Fruit fly (Drosophila melanogaster): ENCODE results near the gene Pex12.

Pex12 gene

DNA sequence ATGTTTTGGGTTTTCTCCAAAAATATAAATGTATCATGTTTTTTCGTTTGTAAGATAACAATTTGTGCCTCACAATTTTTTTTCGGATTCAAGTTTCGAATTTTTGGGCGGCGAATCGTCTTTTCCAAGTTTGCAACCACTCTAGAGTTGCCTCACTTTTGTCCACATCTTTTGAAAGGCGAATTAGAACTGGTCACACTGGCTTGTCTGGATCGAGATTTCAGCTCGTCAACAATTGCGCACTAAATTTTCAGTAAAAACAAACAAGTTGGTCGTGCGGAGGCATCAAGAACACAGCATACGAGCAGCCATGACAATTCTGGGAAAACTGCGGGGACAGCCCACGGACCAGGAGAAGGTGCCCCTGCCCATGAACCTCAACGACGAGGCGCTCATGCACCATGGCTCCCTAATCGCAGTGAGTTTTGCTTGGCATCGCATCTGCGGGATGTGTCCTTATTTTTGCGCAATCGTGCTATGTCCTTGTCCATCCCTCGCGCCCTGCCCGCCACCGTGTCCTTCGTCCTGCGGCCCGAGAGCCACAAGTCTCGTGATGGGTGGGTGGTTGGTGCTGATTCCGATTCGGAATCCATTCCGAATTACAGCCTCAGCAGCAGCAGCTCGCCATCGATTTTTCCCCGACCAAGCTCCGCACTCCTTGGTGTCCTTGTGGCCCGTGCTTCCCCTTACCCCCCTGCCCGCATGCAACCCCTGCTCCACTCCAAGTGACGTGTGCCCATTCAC, 5.6 kb downstream of the Pex12 start, which contains the start of gene CG3662 (continued):
- TF ChIP-seq scrt (GFP tag; optimal IDR thresholded peaks at IDR 0.05) (peak; percentile 7), CG10147 (GFP tag; optimal IDR thresholded peaks at IDR 0.05) (peak; percentile 1), Kr (GFP tag; optimal IDR thresholded peaks at IDR 0.05) (no peak), wek (GFP tag; optimal IDR thresholded peaks at IDR 0.05) (no peak), H15 (GFP tag; IDR thresholded peaks at IDR 0.05) (no peak), Med (GFP tag) (peak; percentile 88), Sry-δ (GFP tag; optimal IDR thresholded peaks at IDR 0.05) (peak; percentile 49), btn (GFP tag; optimal IDR thresholded peaks at IDR 0.05) (no peak), eve (GFP tag; optimal IDR thresholded peaks at IDR 0.05) (no peak), pum (GFP tag; optimal IDR thresholded peaks at IDR 0.05) (no peak), Blimp-1 (GFP tag; optimal IDR thresholded peaks at IDR 0.05) (no peak), CG11560 (tag; IDR thresholded peaks at IDR 0.05) (no peak), Meics (GFP tag; optimal IDR thresholded peaks at IDR 0.05) (no peak), CG3995 (GFP tag; optimal IDR thresholded peaks at IDR 0.05) (no peak), CG34376 (GFP tag; optimal IDR thresholded peaks at IDR 0.05) (peak; percentile 46), CG11093 (GFP tag; IDR thresholded peaks at IDR 0.05) (no peak), C15 (GFP tag; IDR thresholded peaks at IDR 0.05) (no peak), Rfx (GFP tag; IDR thresholded peaks at IDR 0.05) (no peak), CG13775 (GFP tag; optimal IDR thresholded peaks at IDR 0.05) (no peak), CG12299 (tag; optimal IDR thresholded peaks at IDR 0.05) (peak; percentile 29), CG2120 (GFP tag; optimal IDR thresholded peaks at IDR 0.05) (peak; percentile 31), Dbx (GFP tag; IDR thresholded peaks at IDR 0.05) (peak; percentile 5; the same call in 1 of the 3 replicates), CG30020 (tag; optimal IDR thresholded peaks at IDR 0.05) (no peak), Doc2 (GFP tag; IDR thresholded peaks at IDR 0.05) (no peak), CG1529 (GFP tag; optimal IDR thresholded peaks at IDR 0.05) (no peak), BEAF-32 (GFP tag; optimal IDR thresholded peaks at IDR 0.05) (peak; percentile 52), CG3847 (GFP tag; IDR thresholded peaks at IDR 0.05) (peak; percentile 72), MESR4 (GFP tag; optimal IDR thresholded peaks at IDR 0.05) (peak; percentile 97), dpn (GFP tag; optimal IDR thresholded peaks at IDR 0.05) (peak in 1 of 2 experiments; percentile 6), luna (GFP tag; optimal IDR thresholded peaks at IDR 0.05) (no peak), Camta (GFP tag; optimal IDR thresholded peaks at IDR 0.05) (no peak), Doc3 (GFP tag; IDR thresholded peaks at IDR 0.05; ENCODE audit: partially characterized antibody) (no peak), lola (GFP tag; optimal IDR thresholded peaks at IDR 0.05) (no peak), CG4707 (GFP tag; optimal IDR thresholded peaks at IDR 0.05) (no peak), CHES-1-like (GFP tag; optimal IDR thresholded peaks at IDR 0.05) (no peak), amos (GFP tag; IDR thresholded peaks at IDR 0.05; ENCODE audit: partially characterized antibody) (peak; percentile 46; the same call in 1 of the 2 replicates), emc (GFP tag; optimal IDR thresholded peaks at IDR 0.05) (no peak), CG9932 (GFP tag; IDR thresholded peaks at IDR 0.05) (no peak), CG12071 (GFP tag; optimal IDR thresholded peaks at IDR 0.05) (no peak), p53 (GFP tag; optimal IDR thresholded peaks at IDR 0.05) (peak; percentile 11), CG33557 (GFP tag; optimal IDR thresholded peaks at IDR 0.05) (no peak), CG9609 (GFP tag; optimal IDR thresholded peaks at IDR 0.05) (no peak), CG3726 (GFP tag; IDR thresholded peaks at IDR 0.05) (no peak), gfzf (GFP tag; optimal IDR thresholded peaks at IDR 0.05) (peak; percentile 97), CG11085 (GFP tag; IDR thresholded peaks at IDR 0.05) (no peak), CkIIα-i1 (GFP tag; IDR thresholded peaks at IDR 0.05) (no peak), bab2 (GFP tag; optimal IDR thresholded peaks at IDR 0.05) (no peak), Abd-B (GFP tag; optimal IDR thresholded peaks at IDR 0.05) (no peak), CG11696 (GFP tag; IDR thresholded peaks at IDR 0.05) (no peak), ERR (GFP tag; optimal IDR thresholded peaks at IDR 0.05) (no peak)
